Worm (Caenorhabditis elegans) whole organism, young adult: ENCODE data around the gene F11G11.15.
A peak's percentile ranks its signal among the peaks of the same experiment; 100 is the strongest.

Experiments used
- B0261.1 ChIP-seq: sonication (generic microtip); optimal IDR thresholded peaks from 2 replicates; lab custom pipeline; 2016; ENCODE audit warnings: mild to moderate bottlenecking, missing genetic modification characterization, moderate library complexity, missing compliant biosample characterization
- B0336.3 ChIP-seq: fragments of 200-800 bp; sonication (Bioruptor generic); IDR thresholded peaks from 2 replicates; pipeline ENCODE4 v1.3.6; 2022; ENCODE audit warnings: missing genetic modification characterization, missing compliant biosample characterization
- F22D6.2 ChIP-seq: sonication (generic microtip); optimal IDR thresholded peaks from 2 replicates; lab custom pipeline; 2016; ENCODE audit warnings: mild to moderate bottlenecking, missing genetic modification characterization, missing compliant biosample characterization
- F33H1.4 ChIP-seq: fragments of 200-800 bp; sonication (Bioruptor generic); IDR thresholded peaks from 2 replicates; pipeline ENCODE4 v1.3.6; 2022; ENCODE audit warnings: missing genetic modification reagents, missing genetic modification characterization, missing compliant biosample characterization
- F39B2.1 ChIP-seq: fragments of 200-800 bp; sonication (Bioruptor generic); IDR thresholded peaks from 2 replicates; pipeline ENCODE4 v1.3.6; 2022; ENCODE audit warnings: missing genetic modification reagents, missing genetic modification characterization, missing compliant biosample characterization
- F49E8.2 ChIP-seq: sonication (generic microtip); optimal IDR thresholded peaks from 3 replicates; lab custom pipeline; 2017; ENCODE audit warnings: missing genetic modification characterization, mild to moderate bottlenecking, missing compliant biosample characterization, antibody characterized with exemption, moderate library complexity; ENCODE audit not compliant: insufficient read depth
- F57A8.1 ChIP-seq: fragments of 200-800 bp; sonication (Bioruptor generic); optimal IDR thresholded peaks from 2 replicates; lab custom pipeline; 2018; ENCODE audit warnings: mild to moderate bottlenecking, missing genetic modification characterization, moderate library complexity, missing compliant biosample characterization
- K12H6.12 ChIP-seq: fragments of 200-800 bp; sonication (Bioruptor generic); optimal IDR thresholded peaks from 2 replicates; lab custom pipeline; 2018; ENCODE audit warnings: mild to moderate bottlenecking, missing genetic modification characterization, missing compliant biosample characterization
- Y53G8AR.9 ChIP-seq: fragments of 200-800 bp; sonication (Bioruptor generic); conservative IDR thresholded peaks from 2 replicates; pipeline ENCODE4 v1.3.6; 2022; ENCODE audit warnings: missing genetic modification reagents, missing genetic modification characterization, missing compliant biosample characterization
- Y56A3A.18 ChIP-seq: fragments of 200-800 bp; sonication (Bioruptor generic); IDR thresholded peaks from 2 replicates; pipeline ENCODE4 v1.3.6; 2022; ENCODE audit warnings: missing genetic modification reagents, missing genetic modification characterization, missing compliant biosample characterization
- Y67H2A.10 ChIP-seq: fragments of 200-800 bp; sonication (Bioruptor generic); conservative IDR thresholded peaks from 2 replicates; pipeline ENCODE4 v1.3.6; 2022; ENCODE audit warnings: missing genetic modification reagents, missing genetic modification characterization, missing compliant biosample characterization
- Y95B8A.8 ChIP-seq: fragments of 200-800 bp; sonication (Bioruptor generic); IDR thresholded peaks from 2 replicates; pipeline ENCODE4 v1.3.6; 2022; ENCODE audit warnings: missing genetic modification reagents, missing genetic modification characterization, missing compliant biosample characterization
- ama-1 ChIP-seq, 3 experiments: fragments of 150-350 bp in 1 of 3; sonication (generic microtip) in 2 of 3; optimal IDR thresholded peaks; 2 replicates each; lab custom pipeline; 2014 to 2018; ENCODE audit warnings: missing biosample characterization in 2 of 3, missing genetic modification characterization in 2 of 3, missing genetic modification reagents in 2 of 3
- aptf-3 ChIP-seq: fragments of 200-800 bp; sonication (Bioruptor generic); IDR thresholded peaks from 2 replicates; pipeline ENCODE4 v1.3.6; 2022; ENCODE audit warnings: missing genetic modification characterization, missing compliant biosample characterization
- ceh-100 ChIP-seq: fragments of 200-800 bp; sonication (Bioruptor generic); IDR thresholded peaks from 2 replicates; pipeline ENCODE4 v1.3.6; 2022; ENCODE audit warnings: missing genetic modification reagents, missing genetic modification characterization, missing compliant biosample characterization
- ceh-27 ChIP-seq: fragments of 200-800 bp; sonication (Bioruptor generic); optimal IDR thresholded peaks from 2 replicates; lab custom pipeline; 2018; ENCODE audit warnings: mild to moderate bottlenecking, missing genetic modification characterization, moderate library complexity, missing compliant biosample characterization
- ceh-40 ChIP-seq: fragments of 200-800 bp; sonication (Bioruptor generic); IDR thresholded peaks from 2 replicates; pipeline ENCODE4 v1.3.6; 2022; ENCODE audit warnings: missing genetic modification characterization, missing compliant biosample characterization
- ceh-91 ChIP-seq: fragments of 200-800 bp; sonication (Bioruptor generic); IDR thresholded peaks from 2 replicates; pipeline ENCODE4 v1.3.6; 2022; ENCODE audit warnings: missing genetic modification reagents, missing genetic modification characterization, missing compliant biosample characterization
- chd-7 ChIP-seq: sonication (generic microtip); optimal IDR thresholded peaks from 2 replicates; lab custom pipeline; 2016; ENCODE audit warnings: mild to moderate bottlenecking, missing genetic modification characterization, moderate library complexity, missing compliant biosample characterization
- die-1 ChIP-seq: sonication (generic microtip); optimal IDR thresholded peaks from 2 replicates; lab custom pipeline; 2016; ENCODE audit warnings: missing genotype, mild to moderate bottlenecking, missing genetic modification characterization, missing compliant biosample characterization
- dox-1 ChIP-seq: fragments of 200-800 bp; sonication (Bioruptor generic); IDR thresholded peaks from 2 replicates; pipeline ENCODE4 v1.3.6; 2022; ENCODE audit warnings: missing genetic modification reagents, missing genetic modification characterization, missing compliant biosample characterization
- dpff-1 ChIP-seq: sonication (generic microtip); optimal IDR thresholded peaks from 2 replicates; lab custom pipeline; 2017; ENCODE audit warnings: mild to moderate bottlenecking, missing genetic modification characterization, missing compliant biosample characterization
- efl-1 ChIP-seq: fragments of 150-350 bp; optimal IDR thresholded peaks from 2 replicates; lab custom pipeline; 2014; ENCODE audit warnings: missing biosample characterization, missing genetic modification reagents, missing genetic modification characterization
- egl-18 ChIP-seq: fragments of 200-800 bp; sonication (Bioruptor generic); IDR thresholded peaks from 2 replicates; pipeline ENCODE4 v1.3.6; 2022; ENCODE audit warnings: missing genetic modification reagents, missing genetic modification characterization, missing compliant biosample characterization
- egl-44 ChIP-seq: fragments of 200-800 bp; sonication (Bioruptor generic); IDR thresholded peaks from 2 replicates; pipeline ENCODE4 v1.3.6; 2022; ENCODE audit warnings: missing genetic modification reagents, missing genetic modification characterization, missing compliant biosample characterization
- ets-4 ChIP-seq: fragments of 200-800 bp; sonication (Bioruptor generic); optimal IDR thresholded peaks from 2 replicates; lab custom pipeline; 2018; ENCODE audit warnings: mild to moderate bottlenecking, missing genetic modification characterization, missing compliant biosample characterization
- hmg-1.2 ChIP-seq: fragments of 200-800 bp; sonication (Bioruptor generic); IDR thresholded peaks from 2 replicates; pipeline ENCODE4 v1.3.6; 2022; ENCODE audit warnings: missing genetic modification reagents, missing genetic modification characterization, missing compliant biosample characterization
- let-526 ChIP-seq: fragments of 200-800 bp; sonication (Bioruptor generic); IDR thresholded peaks from 2 replicates; pipeline ENCODE4 v1.3.6; 2022; ENCODE audit warnings: missing genetic modification reagents, missing genetic modification characterization, missing compliant biosample characterization
- lin-26 ChIP-seq: fragments of 200-800 bp; sonication (Bioruptor generic); IDR thresholded peaks from 2 replicates; pipeline ENCODE4 v1.3.6; 2022; ENCODE audit warnings: missing genetic modification reagents, missing genetic modification characterization, missing compliant biosample characterization
- lin-40 ChIP-seq: sonication (generic microtip); optimal IDR thresholded peaks from 2 replicates; lab custom pipeline; 2016; ENCODE audit warnings: missing genetic modification characterization, mild to moderate bottlenecking, missing compliant biosample characterization, missing genotype, missing genetic modification reagents
- lsy-27 ChIP-seq: sonication (generic microtip); optimal IDR thresholded peaks from 2 replicates; lab custom pipeline; 2017; ENCODE audit warnings: missing genetic modification characterization, mild to moderate bottlenecking, missing compliant biosample characterization, antibody characterized with exemption, missing genotype, borderline replicate concordance; ENCODE audit not compliant: insufficient read depth
- madf-6 ChIP-seq: fragments of 200-800 bp; sonication (Bioruptor generic); IDR thresholded peaks from 2 replicates; pipeline ENCODE4 v1.3.6; 2022; ENCODE audit warnings: missing genetic modification reagents, missing genetic modification characterization, missing compliant biosample characterization
- madf-8 ChIP-seq: fragments of 200-800 bp; sonication (Bioruptor generic); conservative IDR thresholded peaks from 2 replicates; pipeline ENCODE4 v1.3.6; 2022; ENCODE audit warnings: missing genetic modification reagents, missing genetic modification characterization, missing compliant biosample characterization
- nhr-120 ChIP-seq: fragments of 200-800 bp; sonication (Bioruptor generic); IDR thresholded peaks from 2 replicates; pipeline ENCODE4 v1.3.6; 2022; ENCODE audit warnings: missing genetic modification characterization, missing compliant biosample characterization
- nhr-27 ChIP-seq: fragments of 200-800 bp; sonication (Bioruptor generic); optimal IDR thresholded peaks from 2 replicates; lab custom pipeline; 2018; ENCODE audit warnings: mild to moderate bottlenecking, missing genetic modification characterization, moderate library complexity, missing compliant biosample characterization
- pbrm-1 ChIP-seq: fragments of 200-800 bp; sonication (Bioruptor generic); IDR thresholded peaks from 2 replicates; pipeline ENCODE4 v1.3.6; 2022; ENCODE audit warnings: missing genetic modification reagents, missing genetic modification characterization, missing compliant biosample characterization
- rcor-1 ChIP-seq: fragments of 200-800 bp; sonication (Bioruptor generic); IDR thresholded peaks from 2 replicates; pipeline ENCODE4 v1.3.6; 2022; ENCODE audit warnings: missing genetic modification reagents, missing genetic modification characterization, missing compliant biosample characterization
- snpc-1.3 ChIP-seq: sonication (generic microtip); optimal IDR thresholded peaks from 2 replicates; lab custom pipeline; 2017; ENCODE audit warnings: missing genetic modification characterization, mild to moderate bottlenecking, missing compliant biosample characterization, antibody characterized with exemption, moderate library complexity, missing genotype, missing genetic modification reagents; ENCODE audit not compliant: insufficient read depth
- snpc-4 ChIP-seq, 5 experiments: fragments of 150-350 bp in 1 of 5; sonication (generic microtip) in 4 of 5; optimal IDR thresholded peaks; 2 replicates each; lab custom pipeline; 2014 to 2018; ENCODE audit warnings: missing genetic modification characterization in 5 of 5, missing biosample characterization in 3 of 5, antibody characterized with exemption in 2 of 5, mild to moderate bottlenecking in 2 of 5, missing compliant biosample characterization in 2 of 5, missing genotype in 2 of 5, moderate library complexity in 2 of 5, missing genetic modification reagents in 1 of 5
- sptf-2 ChIP-seq: fragments of 200-800 bp; sonication (Bioruptor generic); optimal IDR thresholded peaks from 2 replicates; lab custom pipeline; 2018; ENCODE audit warnings: mild to moderate bottlenecking, missing genetic modification characterization, missing compliant biosample characterization
- tbx-9 ChIP-seq: sonication (generic microtip); optimal IDR thresholded peaks from 2 replicates; lab custom pipeline; 2016; ENCODE audit warnings: borderline replicate concordance, missing genetic modification characterization, inconsistent platforms, missing compliant biosample characterization
- tlf-1 ChIP-seq: fragments of 200-800 bp; sonication (Bioruptor generic); optimal IDR thresholded peaks from 2 replicates; lab custom pipeline; 2018; ENCODE audit warnings: mild to moderate bottlenecking, missing genetic modification characterization, missing compliant biosample characterization
- unc-130 ChIP-seq: sonication (generic microtip); optimal IDR thresholded peaks from 2 replicates; lab custom pipeline; 2016; ENCODE audit warnings: missing genetic modification reagents, missing genetic modification characterization, missing compliant biosample characterization
- xnd-1 ChIP-seq: sonication (generic microtip); optimal IDR thresholded peaks from 2 replicates; lab custom pipeline; 2016; ENCODE audit warnings: missing genotype, missing genetic modification reagents, missing genetic modification characterization, missing compliant biosample characterization
- ztf-28 ChIP-seq: fragments of 200-800 bp; sonication (Bioruptor generic); IDR thresholded peaks from 2 replicates; pipeline ENCODE4 v1.3.6; 2022; ENCODE audit warnings: missing genetic modification reagents, missing genetic modification characterization, missing compliant biosample characterization
- ztf-3 ChIP-seq: fragments of 200-800 bp; sonication (Bioruptor generic); optimal IDR thresholded peaks from 2 replicates; lab custom pipeline; 2018; ENCODE audit warnings: mild to moderate bottlenecking, missing genetic modification characterization, missing compliant biosample characterization

F11G11.15 gene

DNA sequence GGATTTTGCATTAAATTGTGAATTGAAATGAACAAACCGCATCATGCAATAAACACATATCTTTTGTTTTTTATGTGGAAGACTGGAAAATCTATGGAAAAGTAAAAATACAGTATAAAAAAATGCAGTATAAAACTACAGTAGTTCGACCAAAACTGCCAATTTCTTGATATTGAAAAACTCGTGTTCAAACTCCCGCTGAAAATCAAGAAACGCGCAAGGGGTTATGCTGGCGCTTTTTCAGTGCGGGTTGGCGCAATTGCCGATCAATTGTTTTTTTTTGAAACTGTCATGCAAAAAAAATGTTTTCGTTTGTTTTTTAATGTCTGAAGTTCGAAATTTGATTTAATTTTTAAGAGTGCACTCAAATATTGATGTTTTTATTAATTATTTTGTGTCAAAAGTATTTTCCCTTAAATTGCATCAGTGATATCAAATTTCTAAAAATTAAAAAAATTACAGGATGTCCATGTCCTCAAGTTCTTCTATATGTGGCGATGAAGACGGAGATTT lies 23.0 kb upstream of the F11G11.15 start, which contains the start of gene dnj-9:
Gene dnj-9 (plus strand): TSS at position 463 of the 513 bp plus-strand sequence.
- TF ChIP-seq lin-26 (GFP tag; lab: Robert Waterston, UW), result peak; percentile 40; the same call in 1 of the 2 replicates
- peak; percentile 83; the same call in 1 of the 2 replicates for TF ChIP-seq let-526
- TF ChIP-seq ets-4 (GFP tag; lab: Kevin White, UChicago), result no peak
- peak; percentile 75 for TF ChIP-seq unc-130 (GFP tag; lab: Kevin White, UChicago)
- TF ChIP-seq efl-1, result peak; percentile 91
- TF ChIP-seq dox-1 (GFP tag; lab: Robert Waterston, UW), result peak; percentile 95
- TF ChIP-seq sptf-2, result no peak
- peak; percentile 72; the same call in 1 of the 2 replicates for TF ChIP-seq egl-18 (GFP tag; lab: Robert Waterston, UW)
- TF ChIP-seq F39B2.1 (GFP tag; lab: Robert Waterston, UW), result peak; percentile 75
- peak; percentile 95 for TF ChIP-seq madf-6 (GFP tag; lab: Robert Waterston, UW)
- no peak for TF ChIP-seq ama-1 (optimal IDR thresholded peaks at IDR 0.05; lab: Kevin White, UChicago)
- TF ChIP-seq ama-1 (GFP tag; optimal IDR thresholded peaks at IDR 0.05; lab: Kevin White, UChicago), result peak in 1 of 2 experiments; percentile 62
- peak; percentile 15 for TF ChIP-seq B0261.1
- TF ChIP-seq ceh-27 (GFP tag; lab: Kevin White, UChicago), result peak; percentile 83
- TF ChIP-seq snpc-4 (GFP tag; optimal IDR thresholded peaks at IDR 0.05; lab: Kevin White, UChicago), result peak; percentile 74
- TF ChIP-seq snpc-4 (tag; optimal IDR thresholded peaks at IDR 0.05; lab: Kevin White, UChicago), result peak in 3 of 4 experiments; percentile 82 to 86 (median 84)
- TF ChIP-seq nhr-120, result no peak
- peak; percentile 41 for TF ChIP-seq nhr-27 (tag; lab: Kevin White, UChicago)
- TF ChIP-seq chd-7 (tag; lab: Kevin White, UChicago), result peak; percentile 81
- TF ChIP-seq snpc-1.3 (tag; lab: Kevin White, UChicago), result peak; percentile 92
- TF ChIP-seq Y53G8AR.9, result peak; percentile 98
- peak; percentile 69 for TF ChIP-seq ceh-91 (GFP tag; lab: Robert Waterston, UW)
- no peak for TF ChIP-seq dpff-1
- peak; percentile 93 for TF ChIP-seq B0336.3 (GFP tag; lab: Robert Waterston, UW)
- peak; percentile 82; the same call in 1 of the 2 replicates for TF ChIP-seq egl-44 (GFP tag; lab: Robert Waterston, UW)
- peak; percentile 84 for TF ChIP-seq F33H1.4 (GFP tag; lab: Robert Waterston, UW)
- peak; percentile 35 for TF ChIP-seq F57A8.1 (GFP tag; lab: Kevin White, UChicago)
- TF ChIP-seq tbx-9 (tag; lab: Kevin White, UChicago), result no peak
- TF ChIP-seq madf-8 (GFP tag; lab: Robert Waterston, UW), result peak; percentile 79
- peak; percentile 93 for TF ChIP-seq tlf-1
- peak; percentile 51; the same call in 1 of the 2 replicates for TF ChIP-seq ceh-40 (GFP tag; lab: Robert Waterston, UW)
- TF ChIP-seq lin-40 (tag; lab: Kevin White, UChicago), result peak; percentile 97
- peak; percentile 83 for TF ChIP-seq xnd-1
- TF ChIP-seq lsy-27 (tag; lab: Kevin White, UChicago), result no peak
- TF ChIP-seq F49E8.2 (tag; lab: Kevin White, UChicago), result peak; percentile 71
- peak; percentile 77; the same call in 1 of the 2 replicates for TF ChIP-seq Y95B8A.8
- no peak for TF ChIP-seq ztf-3 (GFP tag; lab: Kevin White, UChicago)
- TF ChIP-seq rcor-1, result peak; percentile 94
- TF ChIP-seq hmg-1.2, result peak; percentile 73
- peak; percentile 84 for TF ChIP-seq ceh-100
- TF ChIP-seq pbrm-1 (GFP tag; lab: Robert Waterston, UW), result peak; percentile 91
- TF ChIP-seq aptf-3, result no peak
- TF ChIP-seq Y67H2A.10 (GFP tag; lab: Robert Waterston, UW), result peak; percentile 37; the same call in 1 of the 2 replicates
- TF ChIP-seq ztf-28 (GFP tag; lab: Robert Waterston, UW), result no peak
- peak; percentile 87 for TF ChIP-seq F22D6.2 (tag; lab: Kevin White, UChicago)
- TF ChIP-seq Y56A3A.18 (GFP tag; lab: Robert Waterston, UW), result peak; percentile 95
- peak; percentile 53 for TF ChIP-seq die-1
- peak; percentile 71 for TF ChIP-seq K12H6.12
